Fruit fly (Drosophila melanogaster) whole organism, embryonic: ENCODE measurements around the gene CG4942.

Source experiments
- CG10321 ChIP-seq: fragments of 200-800 bp; sonication (Bioruptor generic); IDR thresholded peaks from 2 replicates; pipeline ENCODE4 v1.3.6; 2022; ENCODE audit warnings: missing biosample characterization, missing genetic modification characterization
- CG12236 ChIP-seq: fragments of 200-800 bp; sonication (Bioruptor generic); optimal IDR thresholded peaks from 2 replicates; lab custom pipeline; 2016; ENCODE audit warnings: missing biosample characterization, missing genetic modification characterization
- CG13123 ChIP-seq: fragments of 200-800 bp; sonication (Bioruptor generic); optimal IDR thresholded peaks from 2 replicates; lab custom pipeline; 2016; ENCODE audit warnings: missing biosample characterization, missing genetic modification characterization
- CG15696 ChIP-seq: fragments of 200-800 bp; sonication (Bioruptor generic); optimal IDR thresholded peaks from 2 replicates; lab custom pipeline; 2019; ENCODE audit warnings: missing biosample characterization, mild to moderate bottlenecking, missing genetic modification characterization, moderate library complexity
- CG17829 ChIP-seq: fragments of 200-800 bp; optimal IDR thresholded peaks from 2 replicates; lab custom pipeline; 2019; ENCODE audit warnings: missing biosample characterization, mild to moderate bottlenecking, missing genetic modification characterization, moderate library complexity
- CG18011 ChIP-seq: fragments of 200-800 bp; sonication (Bioruptor generic); optimal IDR thresholded peaks from 2 replicates; lab custom pipeline; 2017; ENCODE audit warnings: missing biosample characterization, missing genetic modification characterization, mild to moderate bottlenecking, moderate library complexity, missing genotype
- CG3065 ChIP-seq: fragments of 200-800 bp; sonication (Bioruptor generic); optimal IDR thresholded peaks from 2 replicates; lab custom pipeline; 2016; ENCODE audit warnings: missing biosample characterization, missing genetic modification characterization
- CG3838 ChIP-seq: fragments of 200-800 bp; sonication (Bioruptor generic); optimal IDR thresholded peaks from 3 replicates; lab custom pipeline; 2016; ENCODE audit warnings: missing biosample characterization, missing genetic modification characterization
- CG4707 ChIP-seq: fragments of 200-800 bp; sonication (Bioruptor generic); optimal IDR thresholded peaks from 2 replicates; lab custom pipeline; 2018; ENCODE audit warnings: missing biosample characterization, mild to moderate bottlenecking, missing genetic modification characterization, moderate library complexity
- CG4854 ChIP-seq: fragments of 200-800 bp; sonication (Bioruptor generic); optimal IDR thresholded peaks from 2 replicates; lab custom pipeline; 2016; ENCODE audit warnings: missing biosample characterization, missing genetic modification characterization, inconsistent platforms
- CG7745 ChIP-seq: fragments of 200-800 bp; sonication (Bioruptor generic); optimal IDR thresholded peaks from 2 replicates; lab custom pipeline; 2018; ENCODE audit warnings: missing biosample characterization, mild to moderate bottlenecking, missing genetic modification characterization, moderate library complexity
- CG8089 ChIP-seq: fragments of 200-800 bp; sonication (Bioruptor generic); optimal IDR thresholded peaks from 3 replicates; lab custom pipeline; 2016; ENCODE audit warnings: missing biosample characterization, missing genetic modification characterization
- CG9437 ChIP-seq: fragments of 200-800 bp; sonication (Bioruptor generic); optimal IDR thresholded peaks from 2 replicates; lab custom pipeline; 2018; ENCODE audit warnings: missing biosample characterization, mild to moderate bottlenecking, missing genetic modification characterization
- Chrac-16 ChIP-seq: fragments of 200-800 bp; sonication (Bioruptor generic); optimal IDR thresholded peaks from 3 replicates; lab custom pipeline; 2016; ENCODE audit warnings: missing biosample characterization, missing genetic modification characterization
- Elba2 ChIP-seq: fragments of 200-800 bp; sonication (Bioruptor generic); optimal IDR thresholded peaks from 3 replicates; lab custom pipeline; 2016; ENCODE audit warnings: missing biosample characterization, missing genetic modification characterization
- Fer3 ChIP-seq: fragments of 200-800 bp; sonication (Bioruptor generic); optimal IDR thresholded peaks from 2 replicates; lab custom pipeline; 2018; ENCODE audit warnings: missing biosample characterization, mild to moderate bottlenecking, missing genetic modification characterization, moderate library complexity
- Gug ChIP-seq: fragments of 200-800 bp; sonication (Bioruptor generic); IDR thresholded peaks from 4 replicates; pipeline ENCODE4 v1.3.6; 2022; ENCODE audit warnings: missing biosample characterization, missing genetic modification characterization
- H15 ChIP-seq: fragments of 200-800 bp; sonication (Bioruptor generic); IDR thresholded peaks from 3 replicates; pipeline ENCODE4 v1.3.6; 2022; ENCODE audit warnings: missing biosample characterization, missing genetic modification characterization
- HLH3B ChIP-seq: fragments of 200-800 bp; sonication (Bioruptor generic); IDR thresholded peaks from 2 replicates; pipeline ENCODE4 v1.3.6; 2022; ENCODE audit warnings: missing biosample characterization, missing genetic modification characterization
- HmgZ ChIP-seq: fragments of 200-800 bp; sonication (Bioruptor generic); optimal IDR thresholded peaks from 2 replicates; lab custom pipeline; 2018; ENCODE audit warnings: missing biosample characterization, mild to moderate bottlenecking, missing genetic modification characterization
- Hr39 ChIP-seq: fragments of >200 bp; optimal IDR thresholded peaks from 2 replicates; lab custom pipeline; 2017
- Hr78 ChIP-seq, 2 experiments: fragments of 200-800 bp in 1 of 2; fragments of >200 bp in 1 of 2; sonication (Bioruptor generic) in 1 of 2; optimal IDR thresholded peaks; 2 replicates each; lab custom pipeline; 2017 to 2019; ENCODE audit warnings: missing biosample characterization in 2 of 2, missing genetic modification characterization in 2 of 2, mild to moderate bottlenecking in 1 of 2, moderate library complexity in 1 of 2
- Hsf ChIP-seq: fragments of 200-800 bp; sonication (Bioruptor generic); optimal IDR thresholded peaks from 3 replicates; lab custom pipeline; 2016; ENCODE audit warnings: missing biosample characterization, missing genetic modification characterization
- MBD-R2 ChIP-seq: fragments of 200-800 bp; sonication (Bioruptor generic); IDR thresholded peaks from 2 replicates; pipeline ENCODE4 v1.3.6; 2022; ENCODE audit warnings: missing biosample characterization, missing genetic modification characterization
- Myb ChIP-seq: fragments of 200-800 bp; sonication (Bioruptor generic); optimal IDR thresholded peaks from 2 replicates; lab custom pipeline; 2016; ENCODE audit warnings: missing biosample characterization, missing genetic modification characterization
- btn ChIP-seq: fragments of 200-800 bp; sonication (Bioruptor generic); optimal IDR thresholded peaks from 2 replicates; lab custom pipeline; 2016; ENCODE audit warnings: missing biosample characterization, missing genetic modification characterization
- cato ChIP-seq: fragments of 200-800 bp; sonication (Bioruptor generic); optimal IDR thresholded peaks from 2 replicates; lab custom pipeline; 2016; ENCODE audit warnings: missing biosample characterization, missing genetic modification characterization, borderline replicate concordance
- cg ChIP-seq: fragments of 200-800 bp; sonication (Bioruptor generic); optimal IDR thresholded peaks from 3 replicates; lab custom pipeline; 2019; ENCODE audit warnings: missing biosample characterization, mild to moderate bottlenecking, missing genetic modification characterization, moderate library complexity
- danr ChIP-seq: fragments of 200-800 bp; sonication (Bioruptor generic); IDR thresholded peaks from 2 replicates; pipeline ENCODE4 v1.3.6; 2022; ENCODE audit warnings: missing biosample characterization, missing genetic modification characterization
- dm ChIP-seq: fragments of 200-800 bp; sonication (Bioruptor generic); optimal IDR thresholded peaks from 3 replicates; lab custom pipeline; 2016; ENCODE audit warnings: missing biosample characterization, missing genetic modification characterization
- dmrt99B ChIP-seq: fragments of 200-800 bp; sonication (Bioruptor generic); optimal IDR thresholded peaks from 2 replicates; lab custom pipeline; 2018; ENCODE audit warnings: missing biosample characterization, mild to moderate bottlenecking, missing genetic modification characterization, moderate library complexity
- fd3F ChIP-seq: fragments of 200-800 bp; sonication (Bioruptor generic); optimal IDR thresholded peaks from 2 replicates; lab custom pipeline; 2018; ENCODE audit warnings: missing biosample characterization, mild to moderate bottlenecking, missing genetic modification characterization, moderate library complexity
- gt ChIP-seq: fragments of 200-800 bp; sonication (Bioruptor generic); IDR thresholded peaks from 2 replicates; pipeline ENCODE4 v1.3.6; 2022; ENCODE audit warnings: missing biosample characterization, missing genetic modification characterization
- her ChIP-seq: fragments of 200-800 bp; sonication (Bioruptor generic); optimal IDR thresholded peaks from 2 replicates; lab custom pipeline; 2016; ENCODE audit warnings: missing biosample characterization, missing genetic modification characterization
- jing ChIP-seq: fragments of 200-800 bp; sonication (Bioruptor generic); optimal IDR thresholded peaks from 2 replicates; lab custom pipeline; 2018; ENCODE audit warnings: missing biosample characterization, mild to moderate bottlenecking, missing genetic modification characterization
- jumu ChIP-seq: fragments of 200-800 bp; sonication (Bioruptor generic); optimal IDR thresholded peaks from 3 replicates; lab custom pipeline; 2016; ENCODE audit warnings: missing biosample characterization, missing genetic modification characterization
- lab ChIP-seq: fragments of 200-800 bp; sonication (Bioruptor generic); optimal IDR thresholded peaks from 3 replicates; lab custom pipeline; 2017; ENCODE audit warnings: missing biosample characterization, missing genetic modification characterization, mild to moderate bottlenecking, moderate library complexity, missing genetic modification reagents
- p53 ChIP-seq: fragments of 200-800 bp; sonication (Bioruptor generic); optimal IDR thresholded peaks from 2 replicates; lab custom pipeline; 2016; ENCODE audit warnings: missing biosample characterization, missing genetic modification characterization
- pb ChIP-seq: fragments of 200-800 bp; sonication (Bioruptor generic); optimal IDR thresholded peaks from 3 replicates; lab custom pipeline; 2016; ENCODE audit warnings: missing biosample characterization, missing genetic modification characterization
- peb ChIP-seq: fragments of 200-800 bp; sonication (Bioruptor generic); IDR thresholded peaks from 2 replicates; pipeline ENCODE4 v1.3.6; 2022; ENCODE audit warnings: missing biosample characterization, missing genetic modification characterization
- psq ChIP-seq: fragments of 200-800 bp; sonication (Bioruptor generic); optimal IDR thresholded peaks from 2 replicates; lab custom pipeline; 2017; ENCODE audit warnings: missing biosample characterization, missing genetic modification characterization
- pzg ChIP-seq: fragments of 200-800 bp; sonication (Bioruptor generic); optimal IDR thresholded peaks from 3 replicates; lab custom pipeline; 2018; ENCODE audit warnings: missing biosample characterization, mild to moderate bottlenecking, missing genetic modification characterization, moderate library complexity
- ro ChIP-seq: fragments of 200-800 bp; sonication (Bioruptor generic); IDR thresholded peaks from 2 replicates; pipeline ENCODE4 v1.3.6; 2022; ENCODE audit warnings: missing biosample characterization, missing genetic modification characterization
- salm ChIP-seq: fragments of 200-800 bp; sonication (Bioruptor generic); optimal IDR thresholded peaks from 2 replicates; lab custom pipeline; 2018; ENCODE audit warnings: missing biosample characterization, mild to moderate bottlenecking, missing genetic modification characterization
- scrt ChIP-seq: fragments of 200-800 bp; sonication (Bioruptor generic); optimal IDR thresholded peaks from 2 replicates; lab custom pipeline; 2018; ENCODE audit warnings: missing biosample characterization, mild to moderate bottlenecking, missing genetic modification characterization, moderate library complexity
- slou ChIP-seq: fragments of 200-800 bp; sonication (Bioruptor generic); optimal IDR thresholded peaks from 3 replicates; lab custom pipeline; 2016; ENCODE audit warnings: missing biosample characterization, missing genetic modification characterization
- sug ChIP-seq: fragments of 200-800 bp; optimal IDR thresholded peaks from 2 replicates; lab custom pipeline; 2019; ENCODE audit warnings: missing biosample characterization, mild to moderate bottlenecking, missing genetic modification characterization, moderate library complexity
- tll ChIP-seq, 2 experiments: fragments of 200-800 bp in 1 of 2; fragments of >200 bp in 1 of 2; sonication (Bioruptor generic) in 1 of 2; optimal IDR thresholded peaks; 2 replicates each; lab custom pipeline; 2017 to 2019; ENCODE audit warnings: missing biosample characterization in 2 of 2, missing genetic modification characterization in 2 of 2, mild to moderate bottlenecking in 1 of 2, moderate library complexity in 1 of 2
- unpg ChIP-seq: fragments of 200-800 bp; sonication (Bioruptor generic); optimal IDR thresholded peaks from 3 replicates; lab custom pipeline; 2018; ENCODE audit warnings: missing biosample characterization, mild to moderate bottlenecking, missing genetic modification characterization, moderate library complexity
- wdn ChIP-seq: fragments of 200-800 bp; sonication (Bioruptor generic); IDR thresholded peaks from 2 replicates; pipeline ENCODE4 v1.3.6; 2022; ENCODE audit warnings: missing biosample characterization, missing genetic modification characterization

CG4942 gene

dm6 chr3L:9072731-9073385, at the start of gene CG4942, which contains the start of gene CG4911 (continued):
- TF ChIP-seq dm (GFP tag; lab: Kevin White, UChicago), result peak; percentile 18
- TF ChIP-seq wdn, result no peak
- TF ChIP-seq HLH3B (GFP tag; lab: Robert Waterston, UW), result peak; percentile 53; the same call in 1 of the 2 replicates
- TF ChIP-seq salm (tag; lab: Kevin White, UChicago), result no peak
- peak; percentile 73 for TF ChIP-seq CG9437
- TF ChIP-seq scrt (GFP tag; lab: Kevin White, UChicago), result peak; percentile 45
- no peak for TF ChIP-seq cg (GFP tag; lab: Kevin White, UChicago)
- TF ChIP-seq psq (GFP tag; lab: Kevin White, UChicago), result no peak
- peak; percentile 58 for TF ChIP-seq HmgZ (tag; lab: Kevin White, UChicago)
- no peak for TF ChIP-seq btn (GFP tag; lab: Kevin White, UChicago)
- TF ChIP-seq danr (GFP tag; lab: Robert Waterston, UW), result peak; percentile 64
- TF ChIP-seq CG12236 (GFP tag; lab: Kevin White, UChicago), result peak; percentile 55
- TF ChIP-seq pb, result no peak
- no peak for TF ChIP-seq CG4707 (GFP tag; lab: Kevin White, UChicago)
- no peak for TF ChIP-seq dmrt99B (tag; lab: Kevin White, UChicago)
- peak; percentile 91 for TF ChIP-seq MBD-R2
- no peak for TF ChIP-seq peb (GFP tag; lab: Robert Waterston, UW)
- TF ChIP-seq gt (GFP tag; lab: Robert Waterston, UW), result no peak
- TF ChIP-seq Hr39 (lab: Kevin White, UChicago), result no peak
- peak; percentile 47 for TF ChIP-seq pzg
- TF ChIP-seq her (GFP tag; lab: Kevin White, UChicago), result no peak
- peak; percentile 24 for TF ChIP-seq CG4854 (GFP tag; lab: Kevin White, UChicago)
- TF ChIP-seq tll (GFP tag; optimal IDR thresholded peaks at IDR 0.05; lab: Kevin White, UChicago), result no peak
- peak; percentile 58 for TF ChIP-seq fd3F (GFP tag; lab: Kevin White, UChicago)
- TF ChIP-seq Chrac-16 (GFP tag; lab: Kevin White, UChicago), result peak; percentile 73
- TF ChIP-seq Elba2, result no peak
- no peak for TF ChIP-seq Hr78 (GFP tag; optimal IDR thresholded peaks at IDR 0.05; lab: Kevin White, UChicago)
- TF ChIP-seq CG7745 (tag; lab: Kevin White, UChicago), result no peak
- peak; percentile 63; the same call in 2 of the 3 replicates for TF ChIP-seq H15
- TF ChIP-seq jing (GFP tag; lab: Kevin White, UChicago), result peak; percentile 6
- TF ChIP-seq CG3065 (GFP tag; lab: Kevin White, UChicago), result no peak
- peak; percentile 55 for TF ChIP-seq cato (GFP tag; lab: Kevin White, UChicago)
- peak; percentile 54 for TF ChIP-seq lab (GFP tag; lab: Kevin White, UChicago)
- TF ChIP-seq CG18011 (GFP tag; lab: Kevin White, UChicago), result peak; percentile 33
- no peak for TF ChIP-seq slou (GFP tag; lab: Kevin White, UChicago)
- TF ChIP-seq CG13123 (GFP tag; lab: Kevin White, UChicago), result peak; percentile 75
- TF ChIP-seq Myb (GFP tag; lab: Kevin White, UChicago), result peak; percentile 22
- peak; percentile 60 for TF ChIP-seq CG8089
- no peak for TF ChIP-seq jumu (GFP tag; lab: Kevin White, UChicago)
- peak; percentile 62 for TF ChIP-seq Fer3 (tag; lab: Kevin White, UChicago)
- TF ChIP-seq p53 (GFP tag; lab: Kevin White, UChicago), result no peak
- TF ChIP-seq CG17829 (tag; lab: Kevin White, UChicago), result peak; percentile 74
- TF ChIP-seq CG15696, result peak; percentile 40
- no peak for TF ChIP-seq CG10321 (GFP tag; lab: Robert Waterston, UW)
- peak; percentile 81 for TF ChIP-seq sug (tag; lab: Kevin White, UChicago)
- no peak for TF ChIP-seq CG3838 (GFP tag; lab: Kevin White, UChicago)
- peak; percentile 85 for TF ChIP-seq Hsf
- peak; percentile 36; the same call in 1 of the 4 replicates for TF ChIP-seq Gug (GFP tag; lab: Robert Waterston, UW)
- peak; percentile 33 for TF ChIP-seq unpg (GFP tag; lab: Kevin White, UChicago)
- peak; percentile 44; the same call in 1 of the 2 replicates for TF ChIP-seq ro (GFP tag; lab: Robert Waterston, UW)
